Worm (Caenorhabditis elegans) whole organism, L2 larva: ENCODE results near the gene F43G6.8.

Experiments used
- C34F6.9 ChIP-seq: fragments of 150-350 bp; optimal IDR thresholded peaks from 2 replicates; lab custom pipeline; 2014; ENCODE audit warnings: missing biosample characterization, missing genetic modification characterization
- F13H6.1 ChIP-seq: sonication (generic microtip); optimal IDR thresholded peaks from 2 replicates; lab custom pipeline; 2016; ENCODE audit warnings: missing genetic modification characterization, missing compliant biosample characterization
- Y55F3AM.14 ChIP-seq: fragments of 200-800 bp; sonication (Bioruptor generic); optimal IDR thresholded peaks from 2 replicates; lab custom pipeline; 2018; ENCODE audit warnings: mild to moderate bottlenecking, missing genetic modification characterization, missing compliant biosample characterization
- ZK546.5 ChIP-seq: sonication (generic microtip); optimal IDR thresholded peaks from 2 replicates; lab custom pipeline; 2017; ENCODE audit warnings: missing biosample characterization, missing genetic modification characterization
- alr-1 ChIP-seq: fragments of 150-350 bp; optimal IDR thresholded peaks from 2 replicates; lab custom pipeline; 2014; ENCODE audit warnings: missing biosample characterization, missing genetic modification characterization
- aly-2 ChIP-seq: fragments of 150-350 bp; optimal IDR thresholded peaks from 2 replicates; lab custom pipeline; 2014; ENCODE audit warnings: missing biosample characterization, missing genetic modification characterization
- blmp-1 ChIP-seq: sonication (generic microtip); optimal IDR thresholded peaks from 2 replicates; lab custom pipeline; 2017; ENCODE audit warnings: missing genetic modification characterization, mild to moderate bottlenecking, missing compliant biosample characterization, antibody characterized with exemption, moderate library complexity; ENCODE audit not compliant: insufficient read depth
- ceh-16 ChIP-seq: fragments of 150-350 bp; optimal IDR thresholded peaks from 2 replicates; lab custom pipeline; 2014; ENCODE audit warnings: missing biosample characterization, missing genetic modification characterization
- ceh-82 ChIP-seq: fragments of 150-350 bp; optimal IDR thresholded peaks from 2 replicates; lab custom pipeline; 2014; ENCODE audit warnings: missing biosample characterization, missing genetic modification characterization
- crh-2 ChIP-seq: sonication (generic microtip); optimal IDR thresholded peaks from 2 replicates; lab custom pipeline; 2017; ENCODE audit warnings: missing biosample characterization, missing genetic modification characterization
- dmd-4 ChIP-seq: sonication (generic microtip); optimal IDR thresholded peaks from 2 replicates; lab custom pipeline; 2017; ENCODE audit warnings: missing biosample characterization, missing genetic modification characterization
- egl-27 ChIP-seq: sonication (generic microtip); optimal IDR thresholded peaks from 3 replicates; lab custom pipeline; 2017; ENCODE audit warnings: missing biosample characterization, missing genetic modification reagents, missing genetic modification characterization
- elt-3 ChIP-seq: sonication (generic microtip); optimal IDR thresholded peaks from 2 replicates; lab custom pipeline; 2017; ENCODE audit warnings: missing biosample characterization, missing genetic modification characterization
- fos-1 ChIP-seq: fragments of 150-350 bp; optimal IDR thresholded peaks from 2 replicates; lab custom pipeline; 2014; ENCODE audit warnings: missing biosample characterization, missing genetic modification characterization
- gmeb-1 ChIP-seq: fragments of 150-350 bp; optimal IDR thresholded peaks from 2 replicates; lab custom pipeline; 2014; ENCODE audit warnings: missing biosample characterization, missing genetic modification characterization
- lin-11 ChIP-seq: fragments of 150-350 bp; sonication (generic microtip); optimal IDR thresholded peaks from 2 replicates; lab custom pipeline; 2014; ENCODE audit warnings: missing biosample characterization, missing genetic modification characterization, inconsistent platforms, mixed read lengths
- lin-13 ChIP-seq: fragments of 150-350 bp; optimal IDR thresholded peaks from 2 replicates; lab custom pipeline; 2014; ENCODE audit warnings: missing biosample characterization, missing genetic modification reagents, missing genetic modification characterization
- lin-39 ChIP-seq: fragments of 150-350 bp; optimal IDR thresholded peaks from 2 replicates; lab custom pipeline; 2014; ENCODE audit warnings: missing biosample characterization, missing genetic modification reagents, missing genetic modification characterization
- lsy-2 ChIP-seq, 2 experiments: fragments of 150-350 bp in 1 of 2; sonication (generic microtip) in 1 of 2; optimal IDR thresholded peaks; 2 replicates each; lab custom pipeline; 2014 to 2017; ENCODE audit warnings: missing biosample characterization in 2 of 2, missing genetic modification characterization in 2 of 2
- mab-5 ChIP-seq: fragments of 150-350 bp; optimal IDR thresholded peaks from 2 replicates; lab custom pipeline; 2014; ENCODE audit warnings: missing biosample characterization, missing genetic modification characterization
- mdl-1 ChIP-seq, 2 experiments: fragments of 150-350 bp in 1 of 2; sonication (generic microtip) in 1 of 2; optimal IDR thresholded peaks; 2 replicates each; lab custom pipeline; 2017; ENCODE audit warnings: missing biosample characterization in 2 of 2, missing genetic modification characterization in 2 of 2
- nhr-11 ChIP-seq: fragments of 150-350 bp; optimal IDR thresholded peaks from 2 replicates; lab custom pipeline; 2014; ENCODE audit warnings: missing biosample characterization, missing genetic modification characterization
- nhr-12 ChIP-seq: fragments of 150-350 bp; optimal IDR thresholded peaks from 2 replicates; lab custom pipeline; 2014; ENCODE audit warnings: missing biosample characterization, missing genetic modification characterization
- nhr-129 ChIP-seq: fragments of 150-350 bp; optimal IDR thresholded peaks from 2 replicates; lab custom pipeline; 2014; ENCODE audit warnings: missing biosample characterization, missing genetic modification characterization
- nhr-21 ChIP-seq: fragments of 150-350 bp; optimal IDR thresholded peaks from 2 replicates; lab custom pipeline; 2014; ENCODE audit warnings: missing biosample characterization, missing genetic modification characterization
- nhr-23 ChIP-seq: fragments of 150-350 bp; optimal IDR thresholded peaks from 2 replicates; lab custom pipeline; 2014; ENCODE audit warnings: missing biosample characterization, missing genetic modification reagents, missing genetic modification characterization
- nhr-237 ChIP-seq: fragments of 150-350 bp; optimal IDR thresholded peaks from 2 replicates; lab custom pipeline; 2014; ENCODE audit warnings: missing biosample characterization, missing genetic modification characterization
- nhr-6 ChIP-seq: fragments of 150-350 bp; optimal IDR thresholded peaks from 2 replicates; lab custom pipeline; 2014; ENCODE audit warnings: missing biosample characterization, missing genetic modification characterization
- nhr-77 ChIP-seq: fragments of 150-350 bp; optimal IDR thresholded peaks from 2 replicates; lab custom pipeline; 2014; ENCODE audit warnings: missing biosample characterization, missing genetic modification characterization
- peb-1 ChIP-seq: fragments of 150-350 bp; optimal IDR thresholded peaks from 2 replicates; lab custom pipeline; 2014; ENCODE audit warnings: missing biosample characterization, missing genetic modification characterization
- sem-4 ChIP-seq: fragments of 150-350 bp; optimal IDR thresholded peaks from 2 replicates; lab custom pipeline; 2014; ENCODE audit warnings: missing biosample characterization, missing genetic modification reagents, missing genetic modification characterization
- skn-1 ChIP-seq: sonication (generic microtip); optimal IDR thresholded peaks from 2 replicates; lab custom pipeline; 2017; ENCODE audit warnings: missing biosample characterization, missing genetic modification characterization
- sma-9 ChIP-seq, 2 experiments: fragments of 150-350 bp in 1 of 2; sonication (generic microtip) in 1 of 2; optimal IDR thresholded peaks; 2 replicates each; lab custom pipeline; 2014 to 2016; ENCODE audit warnings: missing genetic modification characterization in 2 of 2, mild to moderate bottlenecking in 1 of 2, missing biosample characterization in 1 of 2, missing compliant biosample characterization in 1 of 2, missing genetic modification reagents in 1 of 2, moderate library complexity in 1 of 2
- snpc-4 ChIP-seq: fragments of 150-350 bp; optimal IDR thresholded peaks from 2 replicates; lab custom pipeline; 2014; ENCODE audit warnings: missing biosample characterization, missing genetic modification characterization
- unc-39 ChIP-seq: fragments of 150-350 bp; optimal IDR thresholded peaks from 2 replicates; lab custom pipeline; 2014; ENCODE audit warnings: missing biosample characterization, missing genetic modification characterization
- unc-55 ChIP-seq: fragments of 150-350 bp; sonication (generic microtip); optimal IDR thresholded peaks from 3 replicates; lab custom pipeline; 2014; ENCODE audit warnings: missing biosample characterization, missing genetic modification reagents, missing genetic modification characterization
- unc-62 ChIP-seq: fragments of 150-350 bp; optimal IDR thresholded peaks from 2 replicates; lab custom pipeline; 2014; ENCODE audit warnings: missing biosample characterization, missing genetic modification reagents, missing genetic modification characterization
- ztf-1 ChIP-seq: fragments of 200-800 bp; sonication (Bioruptor generic); conservative IDR thresholded peaks from 2 replicates; pipeline ENCODE4 v1.3.6; 2022; ENCODE audit warnings: missing genetic modification characterization, missing compliant biosample characterization
- ztf-11 ChIP-seq: sonication (generic microtip); optimal IDR thresholded peaks from 2 replicates; lab custom pipeline; 2017; ENCODE audit warnings: missing biosample characterization, missing genetic modification characterization
- ztf-4 ChIP-seq: fragments of 150-350 bp; optimal IDR thresholded peaks from 2 replicates; lab custom pipeline; 2014; ENCODE audit warnings: missing biosample characterization, missing genetic modification characterization

F43G6.8 gene

ce11 chrII:11794392-11794791 lies 19.5 kb downstream of the F43G6.8 start:
- TF ChIP-seq lin-11 (tag; lab: Kevin White, UChicago) (no peak), ceh-16 (peak; percentile 54)

- TF ChIP-seq nhr-6 (tag; lab: Kevin White, UChicago) (no peak), C34F6.9 (tag; lab: Kevin White, UChicago) (no peak), lsy-2 (tag; optimal IDR thresholded peaks at IDR 0.05; lab: Kevin White, UChicago) (no peak), alr-1 (tag; lab: Kevin White, UChicago) (no peak), sma-9 (GFP tag; optimal IDR thresholded peaks at IDR 0.05; lab: Kevin White, UChicago) (no peak), sma-9 (tag; optimal IDR thresholded peaks at IDR 0.05; lab: Kevin White, UChicago) (no peak), snpc-4 (tag; lab: Kevin White, UChicago) (no peak), F13H6.1 (tag; lab: Kevin White, UChicago) (no peak), ztf-11 (no peak), nhr-237 (no peak), lin-13 (GFP tag; lab: Kevin White, UChicago) (no peak), sem-4 (tag; lab: Kevin White, UChicago) (no peak), egl-27 (tag; lab: Kevin White, UChicago) (no peak), ceh-82 (no peak), peb-1 (no peak), unc-62 (no peak)
Observed at ce11 chrII:11790458-11790857, 23.4 kb downstream of the F43G6.8 start, which contains the start of gene F43G6.4. Gene F43G6.4, plus strand, starts transcription at chrII:11790758.

- TF ChIP-seq lin-39 = no peak
- TF ChIP-seq fos-1 (tag; lab: Kevin White, UChicago) = no peak
- TF ChIP-seq gmeb-1 (tag; lab: Kevin White, UChicago) = no peak
- no peak for TF ChIP-seq dmd-4 (tag; lab: Kevin White, UChicago)
- TF ChIP-seq ztf-1 (GFP tag; lab: Robert Waterston, UW) = no peak
- no peak for TF ChIP-seq nhr-6 (tag; lab: Kevin White, UChicago)
- TF ChIP-seq nhr-23 (tag; lab: Kevin White, UChicago) = no peak
- no peak for TF ChIP-seq nhr-237
- TF ChIP-seq aly-2 = no peak
- TF ChIP-seq crh-2 (tag; lab: Kevin White, UChicago) = no peak
- TF ChIP-seq lsy-2 (tag; optimal IDR thresholded peaks at IDR 0.05; lab: Kevin White, UChicago) = no peak
- TF ChIP-seq unc-55 (GFP tag; lab: Kevin White, UChicago) = no peak
- no peak for TF ChIP-seq snpc-4 (tag; lab: Kevin White, UChicago)
- no peak for TF ChIP-seq nhr-11 (tag; lab: Kevin White, UChicago)
- TF ChIP-seq nhr-129 (tag; lab: Kevin White, UChicago) = no peak
- no peak for TF ChIP-seq Y55F3AM.14 (GFP tag; lab: Kevin White, UChicago)
Observed at ce11 chrII:11788025-11788424, 25.9 kb downstream of the F43G6.8 start.

ce11 chrII:11782493-11782892 lies 31.4 kb downstream of the F43G6.8 start, which contains the start of gene F43G6.16:
Gene F43G6.16, minus strand, starts transcription at chrII:11782633.
- peak in 1 of 2 experiments; percentile 91 for TF ChIP-seq lsy-2 (tag; optimal IDR thresholded peaks at IDR 0.05; lab: Kevin White, UChicago)
- TF ChIP-seq sem-4 (tag; lab: Kevin White, UChicago) = no peak

- no peak for TF ChIP-seq unc-39 (tag; lab: Kevin White, UChicago)
- TF ChIP-seq nhr-77 = no peak
- no peak for TF ChIP-seq nhr-21 (tag; lab: Kevin White, UChicago)
- no peak for TF ChIP-seq lin-39
- TF ChIP-seq aly-2 = no peak
- peak; percentile 25 for TF ChIP-seq fos-1 (tag; lab: Kevin White, UChicago)
- no peak for TF ChIP-seq mdl-1 (tag; optimal IDR thresholded peaks at IDR 0.05; lab: Kevin White, UChicago)
- TF ChIP-seq nhr-11 (tag; lab: Kevin White, UChicago) = no peak
- peak; percentile 69 for TF ChIP-seq nhr-129 (tag; lab: Kevin White, UChicago)
- no peak for TF ChIP-seq sem-4 (tag; lab: Kevin White, UChicago)
- TF ChIP-seq ZK546.5 (tag; lab: Kevin White, UChicago) = no peak
- TF ChIP-seq ztf-4 (tag; lab: Kevin White, UChicago) = no peak
- no peak for TF ChIP-seq nhr-12
- peak; percentile 62 for TF ChIP-seq lin-11 (tag; lab: Kevin White, UChicago)
- TF ChIP-seq unc-55 (GFP tag; lab: Kevin White, UChicago) = peak; percentile 83
- TF ChIP-seq sma-9 (GFP tag; optimal IDR thresholded peaks at IDR 0.05; lab: Kevin White, UChicago) = peak; percentile 22
- no peak for TF ChIP-seq sma-9 (tag; optimal IDR thresholded peaks at IDR 0.05; lab: Kevin White, UChicago)
- no peak for TF ChIP-seq peb-1
- TF ChIP-seq ztf-11 = no peak
- TF ChIP-seq skn-1 = no peak
- TF ChIP-seq dmd-4 (tag; lab: Kevin White, UChicago) = no peak
- no peak for TF ChIP-seq nhr-237
- no peak for TF ChIP-seq ceh-16
- no peak for TF ChIP-seq alr-1 (tag; lab: Kevin White, UChicago)
- no peak for TF ChIP-seq blmp-1 (tag; lab: Kevin White, UChicago)
- TF ChIP-seq mab-5 (tag; lab: Kevin White, UChicago) = no peak
- TF ChIP-seq nhr-6 (tag; lab: Kevin White, UChicago) = no peak
- no peak for TF ChIP-seq ztf-1 (GFP tag; lab: Robert Waterston, UW)
- TF ChIP-seq egl-27 (tag; lab: Kevin White, UChicago) = no peak
- TF ChIP-seq unc-62 = no peak
- no peak for TF ChIP-seq elt-3 (tag; lab: Kevin White, UChicago)
- no peak for TF ChIP-seq snpc-4 (tag; lab: Kevin White, UChicago)
- peak; percentile 57 for TF ChIP-seq lin-13 (GFP tag; lab: Kevin White, UChicago)
- peak; percentile 89 for TF ChIP-seq gmeb-1 (tag; lab: Kevin White, UChicago)
Observed at ce11 chrII:11777893-11778480, 35.9 kb downstream of the F43G6.8 start, which contains the start of the genes patr-1 and dna-2. Gene patr-1, minus strand, starts transcription at chrII:11777943. Gene dna-2, plus strand, starts transcription at chrII:11778430.
